Fruit fly (Drosophila melanogaster) whole organism, embryonic: ENCODE results near the gene CG13894.

Source experiments
- Atf6 ChIP-seq: fragments of 200-800 bp; sonication (Bioruptor generic); IDR thresholded peaks from 2 replicates; pipeline ENCODE4 v1.3.6; 2022; ENCODE audit warnings: missing biosample characterization, missing genetic modification characterization
- C15 ChIP-seq: fragments of 200-800 bp; sonication (Bioruptor generic); IDR thresholded peaks from 3 replicates; pipeline ENCODE4 v1.3.6; 2022; ENCODE audit warnings: missing biosample characterization, missing genetic modification characterization
- CG10565 ChIP-seq: fragments of 200-800 bp; sonication (Bioruptor generic); optimal IDR thresholded peaks from 3 replicates; lab custom pipeline; 2016; ENCODE audit warnings: missing biosample characterization, mild to moderate bottlenecking, missing genetic modification characterization
- CG1233 ChIP-seq: fragments of 200-800 bp; sonication (Bioruptor generic); optimal IDR thresholded peaks from 4 replicates; lab custom pipeline; 2018; ENCODE audit warnings: missing biosample characterization, mild to moderate bottlenecking, missing genetic modification characterization
- CG12659 ChIP-seq: fragments of 200-800 bp; sonication (Bioruptor generic); optimal IDR thresholded peaks from 3 replicates; lab custom pipeline; 2017; ENCODE audit warnings: mild to moderate bottlenecking, missing biosample characterization, missing genetic modification reagents, missing genetic modification characterization
- CG13123 ChIP-seq: fragments of 200-800 bp; sonication (Bioruptor generic); optimal IDR thresholded peaks from 2 replicates; lab custom pipeline; 2016; ENCODE audit warnings: missing biosample characterization, missing genetic modification characterization
- CG13424 ChIP-seq: fragments of 200-800 bp; sonication (Bioruptor generic); optimal IDR thresholded peaks from 2 replicates; lab custom pipeline; 2019; ENCODE audit warnings: missing biosample characterization, mild to moderate bottlenecking, missing genetic modification characterization, moderate library complexity
- CG13624 ChIP-seq: fragments of 200-800 bp; sonication (Bioruptor generic); optimal IDR thresholded peaks from 2 replicates; lab custom pipeline; 2016; ENCODE audit warnings: missing biosample characterization, missing genetic modification characterization
- CG14860 ChIP-seq: fragments of 200-800 bp; sonication (Bioruptor generic); IDR thresholded peaks from 3 replicates; pipeline ENCODE4 v1.3.6; 2022; ENCODE audit warnings: missing biosample characterization, missing genetic modification characterization; ENCODE audit not compliant: partially characterized antibody
- CG15011 ChIP-seq: fragments of 200-800 bp; sonication (Bioruptor generic); optimal IDR thresholded peaks from 3 replicates; lab custom pipeline; 2018; ENCODE audit warnings: missing biosample characterization, mild to moderate bottlenecking, missing genetic modification characterization
- CG17328 ChIP-seq: fragments of 200-800 bp; sonication (Bioruptor generic); IDR thresholded peaks from 2 replicates; pipeline ENCODE4 v1.3.6; 2022; ENCODE audit warnings: missing biosample characterization, missing genetic modification characterization
- CG30403 ChIP-seq: fragments of 200-800 bp; sonication (Bioruptor generic); optimal IDR thresholded peaks from 3 replicates; lab custom pipeline; 2016; ENCODE audit warnings: missing biosample characterization, missing genetic modification characterization
- CG31388 ChIP-seq: fragments of 200-800 bp; sonication (Bioruptor generic); optimal IDR thresholded peaks from 2 replicates; lab custom pipeline; 2016; ENCODE audit warnings: missing biosample characterization, missing genetic modification characterization
- CG3847 ChIP-seq: fragments of 200-800 bp; sonication (Bioruptor generic); IDR thresholded peaks from 2 replicates; pipeline ENCODE4 v1.3.6; 2022; ENCODE audit warnings: missing biosample characterization, missing genetic modification characterization
- CG4404 ChIP-seq: fragments of 200-800 bp; sonication (Bioruptor generic); IDR thresholded peaks from 2 replicates; pipeline ENCODE4 v1.3.6; 2022; ENCODE audit warnings: missing biosample characterization, missing genetic modification characterization
- CG6765 ChIP-seq: fragments of 200-800 bp; sonication (Bioruptor generic); optimal IDR thresholded peaks from 3 replicates; lab custom pipeline; 2017; ENCODE audit warnings: missing biosample characterization, mild to moderate bottlenecking, missing genetic modification characterization
- CG6813 ChIP-seq: fragments of 200-800 bp; sonication (Bioruptor generic); optimal IDR thresholded peaks from 2 replicates; lab custom pipeline; 2017; ENCODE audit warnings: missing biosample characterization, missing genetic modification characterization, mild to moderate bottlenecking, moderate library complexity, missing genetic modification reagents
- CG8281 ChIP-seq: fragments of 200-800 bp; sonication (Bioruptor generic); optimal IDR thresholded peaks from 2 replicates; lab custom pipeline; 2018; ENCODE audit warnings: missing biosample characterization, mild to moderate bottlenecking, missing genetic modification characterization, moderate library complexity
- CG9437 ChIP-seq: fragments of 200-800 bp; sonication (Bioruptor generic); optimal IDR thresholded peaks from 2 replicates; lab custom pipeline; 2018; ENCODE audit warnings: missing biosample characterization, mild to moderate bottlenecking, missing genetic modification characterization
- CG9797 ChIP-seq: fragments of 200-800 bp; sonication (Bioruptor generic); optimal IDR thresholded peaks from 3 replicates; lab custom pipeline; 2018; ENCODE audit warnings: missing biosample characterization, mild to moderate bottlenecking, missing genetic modification characterization
- Dll ChIP-seq: fragments of 200-800 bp; sonication (Bioruptor generic); IDR thresholded peaks from 4 replicates; pipeline ENCODE4 v1.3.6; 2022; ENCODE audit warnings: missing biosample characterization, missing genetic modification characterization; ENCODE audit not compliant: partially characterized antibody
- E2f2 ChIP-seq: fragments of 200-800 bp; sonication (Bioruptor generic); IDR thresholded peaks from 2 replicates; pipeline ENCODE4 v1.3.6; 2022; ENCODE audit warnings: missing biosample characterization, missing genetic modification characterization
- Fer3 ChIP-seq: fragments of 200-800 bp; sonication (Bioruptor generic); optimal IDR thresholded peaks from 2 replicates; lab custom pipeline; 2018; ENCODE audit warnings: missing biosample characterization, mild to moderate bottlenecking, missing genetic modification characterization, moderate library complexity
- GATAe ChIP-seq: fragments of 200-800 bp; sonication (Bioruptor generic); conservative IDR thresholded peaks from 2 replicates; pipeline ENCODE4 v1.3.6; 2022; ENCODE audit warnings: missing biosample characterization, missing genetic modification characterization
- Lim3 ChIP-seq: fragments of 200-800 bp; sonication (Bioruptor generic); IDR thresholded peaks from 2 replicates; pipeline ENCODE4 v1.3.6; 2022; ENCODE audit warnings: missing biosample characterization, missing genetic modification characterization
- MESR4 ChIP-seq: fragments of 200-800 bp; sonication (Bioruptor generic); optimal IDR thresholded peaks from 2 replicates; lab custom pipeline; 2018; ENCODE audit warnings: missing biosample characterization, mild to moderate bottlenecking, missing genetic modification characterization, moderate library complexity
- NfI ChIP-seq: fragments of 200-800 bp; sonication (Bioruptor generic); optimal IDR thresholded peaks from 3 replicates; lab custom pipeline; 2018; ENCODE audit warnings: missing biosample characterization, mild to moderate bottlenecking, missing genetic modification characterization, moderate library complexity
- PHDP ChIP-seq: fragments of 200-800 bp; sonication (Bioruptor generic); optimal IDR thresholded peaks from 3 replicates; lab custom pipeline; 2018; ENCODE audit warnings: missing biosample characterization, mild to moderate bottlenecking, missing genetic modification characterization, moderate library complexity
- ap ChIP-seq: fragments of 200-800 bp; sonication (Bioruptor generic); IDR thresholded peaks from 2 replicates; pipeline ENCODE4 v1.3.6; 2022; ENCODE audit warnings: missing biosample characterization, missing genetic modification characterization
- bcd ChIP-seq: fragments of 200-800 bp; sonication (Bioruptor generic); optimal IDR thresholded peaks from 2 replicates; lab custom pipeline; 2017; ENCODE audit warnings: missing biosample characterization, mild to moderate bottlenecking, missing genetic modification characterization
- cas ChIP-seq: fragments of 200-800 bp; sonication (Bioruptor generic); IDR thresholded peaks from 2 replicates; pipeline ENCODE4 v1.3.6; 2022; ENCODE audit warnings: missing biosample characterization, missing genetic modification characterization
- chn ChIP-seq: fragments of 200-800 bp; sonication (Bioruptor generic); optimal IDR thresholded peaks from 2 replicates; lab custom pipeline; 2016; ENCODE audit warnings: missing biosample characterization, missing genetic modification characterization
- croc ChIP-seq: fragments of 200-800 bp; sonication (Bioruptor generic); conservative IDR thresholded peaks from 3 replicates; pipeline ENCODE4 v1.3.6; 2022; ENCODE audit warnings: missing biosample characterization, missing genetic modification characterization
- dm ChIP-seq: fragments of 200-800 bp; sonication (Bioruptor generic); optimal IDR thresholded peaks from 3 replicates; lab custom pipeline; 2016; ENCODE audit warnings: missing biosample characterization, missing genetic modification characterization
- dysf ChIP-seq: fragments of 200-800 bp; sonication (Bioruptor generic); IDR thresholded peaks from 3 replicates; pipeline ENCODE4 v1.3.6; 2022; ENCODE audit warnings: missing biosample characterization, missing genetic modification characterization
- en ChIP-seq: fragments of 200-800 bp; sonication (Bioruptor generic); optimal IDR thresholded peaks from 2 replicates; lab custom pipeline; 2016; ENCODE audit warnings: missing biosample characterization, missing genetic modification characterization
- eve ChIP-seq, 2 experiments: fragments of >200 bp; optimal IDR thresholded peaks; 2 replicates each; lab custom pipeline; 2017; ENCODE audit warnings: missing biosample characterization in 2 of 2, missing genetic modification characterization in 2 of 2
- fd96Cb ChIP-seq: fragments of 200-800 bp; sonication (Bioruptor generic); optimal IDR thresholded peaks from 2 replicates; lab custom pipeline; 2018; ENCODE audit warnings: missing biosample characterization, mild to moderate bottlenecking, missing genetic modification characterization, moderate library complexity
- gcm2 ChIP-seq: fragments of 200-800 bp; sonication (Bioruptor generic); optimal IDR thresholded peaks from 2 replicates; lab custom pipeline; 2016; ENCODE audit warnings: missing biosample characterization, missing genetic modification characterization
- hkb ChIP-seq, 2 experiments: fragments of 200-800 bp in 1 of 2; fragments of >200 bp in 1 of 2; sonication (Bioruptor generic) in 1 of 2; IDR thresholded peaks in 1 of 2; optimal IDR thresholded peaks in 1 of 2; 2 replicates each; pipeline versions ENCODE4 v1.3.6 to Lab custom; 2017 to 2022; ENCODE audit warnings: missing biosample characterization in 1 of 2, missing genetic modification characterization in 1 of 2
- inv ChIP-seq: fragments of 200-800 bp; sonication (Bioruptor generic); IDR thresholded peaks from 2 replicates; pipeline ENCODE4 v1.3.6; 2022; ENCODE audit warnings: missing biosample characterization, missing genetic modification characterization; ENCODE audit not compliant: partially characterized antibody
- jumu ChIP-seq: fragments of 200-800 bp; sonication (Bioruptor generic); optimal IDR thresholded peaks from 3 replicates; lab custom pipeline; 2016; ENCODE audit warnings: missing biosample characterization, missing genetic modification characterization
- kah ChIP-seq: fragments of 200-800 bp; sonication (Bioruptor generic); optimal IDR thresholded peaks from 2 replicates; lab custom pipeline; 2018; ENCODE audit warnings: missing biosample characterization, mild to moderate bottlenecking, missing genetic modification characterization
- ken ChIP-seq: fragments of 200-800 bp; sonication (Bioruptor generic); IDR thresholded peaks from 3 replicates; pipeline ENCODE4 v1.3.6; 2022; ENCODE audit warnings: missing biosample characterization, missing genetic modification characterization
- mld ChIP-seq: fragments of 200-800 bp; sonication (Bioruptor generic); IDR thresholded peaks from 3 replicates; pipeline ENCODE4 v1.3.6; 2022; ENCODE audit warnings: missing biosample characterization, missing genetic modification characterization; ENCODE audit not compliant: partially characterized antibody
- repo ChIP-seq: fragments of 200-800 bp; sonication (Bioruptor generic); optimal IDR thresholded peaks from 2 replicates; lab custom pipeline; 2016; ENCODE audit warnings: missing biosample characterization, missing genetic modification characterization
- schlank ChIP-seq: fragments of 200-800 bp; sonication (Bioruptor generic); optimal IDR thresholded peaks from 2 replicates; lab custom pipeline; 2018; ENCODE audit warnings: missing biosample characterization, mild to moderate bottlenecking, missing genetic modification characterization
- stwl ChIP-seq: fragments of 200-800 bp; sonication (Bioruptor generic); optimal IDR thresholded peaks from 3 replicates; lab custom pipeline; 2018; ENCODE audit warnings: missing biosample characterization, mild to moderate bottlenecking, missing genetic modification characterization, moderate library complexity
- zen2 ChIP-seq: fragments of 200-800 bp; sonication (Bioruptor generic); IDR thresholded peaks from 3 replicates; pipeline ENCODE4 v1.3.6; 2022; ENCODE audit warnings: missing biosample characterization, missing genetic modification characterization; ENCODE audit not compliant: partially characterized antibody

Gene CG13894

dm6 chr3L:644111-644718 is 54.7 kb downstream of the CG13894 start (continued):
- peak; percentile 87 for TF ChIP-seq NfI (GFP tag; lab: Kevin White, UChicago)
- peak; percentile 89 for TF ChIP-seq CG30403 (GFP tag; lab: Kevin White, UChicago)
- TF ChIP-seq C15 (GFP tag; lab: Robert Waterston, UW), result peak; percentile 36; the same call in 1 of the 3 replicates
- peak; percentile 88 for TF ChIP-seq jumu
- TF ChIP-seq CG6813 (GFP tag; lab: Kevin White, UChicago), result peak; percentile 77
- TF ChIP-seq CG8281, result peak; percentile 70
- TF ChIP-seq en (GFP tag; lab: Kevin White, UChicago), result peak; percentile 86
- TF ChIP-seq CG12659 (GFP tag; lab: Kevin White, UChicago), result peak; percentile 77
- peak; percentile 86 for TF ChIP-seq dysf (GFP tag; lab: Robert Waterston, UW)
- TF ChIP-seq CG13624 (GFP tag; lab: Kevin White, UChicago), result peak; percentile 82
- peak; percentile 74 for TF ChIP-seq CG3847 (GFP tag; lab: Robert Waterston, UW)
- peak; percentile 40; the same call in 1 of the 2 replicates for TF ChIP-seq CG4404 (GFP tag; lab: Robert Waterston, UW)
- peak; percentile 84 for TF ChIP-seq gcm2 (GFP tag; lab: Kevin White, UChicago)
- peak; percentile 92 for TF ChIP-seq CG17328
- TF ChIP-seq PHDP (tag; lab: Kevin White, UChicago), result peak; percentile 87
- peak; percentile 84 for TF ChIP-seq CG13424 (tag; lab: Kevin White, UChicago)
- TF ChIP-seq CG9797, result no peak
- no peak for TF ChIP-seq cas (GFP tag; lab: Robert Waterston, UW)
- TF ChIP-seq ken (GFP tag; lab: Robert Waterston, UW), result peak; percentile 90
- TF ChIP-seq CG6765 (GFP tag; lab: Kevin White, UChicago), result peak; percentile 6
- peak; percentile 63; the same call in 1 of the 2 replicates for TF ChIP-seq Lim3
- peak; percentile 42 for TF ChIP-seq MESR4
- no peak for TF ChIP-seq zen2 (GFP tag; lab: Robert Waterston, UW)
- no peak for TF ChIP-seq CG14860 (GFP tag; lab: Robert Waterston, UW)
- TF ChIP-seq Dll (GFP tag; lab: Robert Waterston, UW), result no peak
- TF ChIP-seq CG13123, result peak; percentile 68
- peak; percentile 72 for TF ChIP-seq CG9437 (GFP tag; lab: Kevin White, UChicago)
- peak; percentile 90 for TF ChIP-seq fd96Cb (tag; lab: Kevin White, UChicago)
- TF ChIP-seq dm (GFP tag; lab: Kevin White, UChicago), result peak; percentile 68
- peak; percentile 81 for TF ChIP-seq CG1233 (GFP tag; lab: Kevin White, UChicago)
- TF ChIP-seq GATAe (GFP tag; lab: Robert Waterston, UW), result no peak
- TF ChIP-seq ap, result peak; percentile 84
- TF ChIP-seq CG15011 (GFP tag; lab: Kevin White, UChicago), result peak; percentile 31
- TF ChIP-seq inv (GFP tag; lab: Robert Waterston, UW), result no peak
- peak; percentile 63 for TF ChIP-seq E2f2 (GFP tag; lab: Robert Waterston, UW)
- peak; percentile 66 for TF ChIP-seq CG10565 (GFP tag; lab: Kevin White, UChicago)
- TF ChIP-seq stwl (tag; lab: Kevin White, UChicago), result peak; percentile 11
- peak; percentile 74 for TF ChIP-seq Fer3
- peak; percentile 64; the same call in 1 of the 2 replicates for TF ChIP-seq Atf6 (GFP tag; lab: Robert Waterston, UW)
- TF ChIP-seq hkb (optimal IDR thresholded peaks at IDR 0.05; lab: Kevin White, UChicago), result no peak
- peak; percentile 91 for TF ChIP-seq hkb (GFP tag; IDR thresholded peaks at IDR 0.05; lab: Robert Waterston, UW)
- TF ChIP-seq repo (GFP tag; lab: Kevin White, UChicago), result peak; percentile 88
- no peak for TF ChIP-seq mld (GFP tag; lab: Robert Waterston, UW)
- TF ChIP-seq croc (GFP tag; lab: Robert Waterston, UW), result peak; percentile 76
- TF ChIP-seq kah (GFP tag; lab: Kevin White, UChicago), result peak; percentile 71
- TF ChIP-seq chn (GFP tag; lab: Kevin White, UChicago), result peak; percentile 91
- TF ChIP-seq CG31388 (GFP tag; lab: Kevin White, UChicago), result peak; percentile 58
- peak; percentile 82 for TF ChIP-seq bcd
- no peak for TF ChIP-seq eve (GFP tag; optimal IDR thresholded peaks at IDR 0.05; lab: Kevin White, UChicago)
- TF ChIP-seq schlank (tag; lab: Kevin White, UChicago), result peak; percentile 11
